Fruit fly (Drosophila melanogaster) whole organism, embryonic: ENCODE data around the gene CG7653.

Experiments used
- BEAF-32 ChIP-seq: fragments of 200-800 bp; sonication (Bioruptor generic); optimal IDR thresholded peaks from 3 replicates; lab custom pipeline; 2017; ENCODE audit warnings: missing biosample characterization, missing genetic modification characterization, mild to moderate bottlenecking, moderate library complexity, missing genetic modification reagents
- CG1832 ChIP-seq: fragments of 200-800 bp; sonication (Bioruptor generic); optimal IDR thresholded peaks from 2 replicates; lab custom pipeline; 2017; ENCODE audit warnings: missing biosample characterization, mild to moderate bottlenecking, missing genetic modification characterization, inconsistent platforms
- CG18764 ChIP-seq: fragments of 200-800 bp; sonication (Bioruptor generic); optimal IDR thresholded peaks from 3 replicates; lab custom pipeline; 2016; ENCODE audit warnings: missing biosample characterization, missing genetic modification characterization
- CG8478 ChIP-seq: fragments of >200 bp; optimal IDR thresholded peaks from 2 replicates; lab custom pipeline; 2018
- H2.0 ChIP-seq: fragments of 200-800 bp; sonication (Bioruptor generic); IDR thresholded peaks from 2 replicates; pipeline ENCODE4 v1.3.6; 2022; ENCODE audit warnings: missing biosample characterization, missing genetic modification characterization
- croc ChIP-seq: fragments of 200-800 bp; sonication (Bioruptor generic); conservative IDR thresholded peaks from 3 replicates; pipeline ENCODE4 v1.3.6; 2022; ENCODE audit warnings: missing biosample characterization, missing genetic modification characterization
- jigr1 ChIP-seq: fragments of 200-800 bp; sonication (Bioruptor generic); IDR thresholded peaks from 3 replicates; pipeline ENCODE4 v1.3.6; 2022; ENCODE audit warnings: missing biosample characterization, missing genetic modification characterization
- nerfin-2 ChIP-seq: fragments of 200-800 bp; sonication (Bioruptor generic); IDR thresholded peaks from 2 replicates; pipeline ENCODE4 v1.3.6; 2022; ENCODE audit warnings: missing biosample characterization, missing genetic modification characterization; ENCODE audit not compliant: partially characterized antibody

DNA sequence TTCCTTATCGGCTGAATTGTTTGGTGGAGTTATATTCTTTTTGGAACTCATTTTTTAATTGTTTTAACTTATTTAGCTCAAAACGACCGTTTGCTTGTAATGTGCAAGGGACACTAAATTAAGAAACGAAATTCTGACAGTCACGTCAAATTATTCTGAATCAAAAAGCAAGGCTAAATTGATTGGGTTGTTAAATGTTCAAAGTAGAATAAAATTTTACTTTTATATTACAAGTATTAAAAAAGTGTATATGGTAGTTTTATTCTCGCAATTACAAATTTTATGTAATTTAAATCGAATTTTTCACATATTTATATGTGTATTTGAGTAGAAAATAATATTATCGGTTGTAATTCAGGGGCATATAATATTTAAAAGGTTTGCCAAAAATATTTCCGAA, 44.4 kb downstream of the CG7653 start, which contains the start of gene CG18518:
- TF ChIP-seq CG8478 (lab: Kevin White, UChicago) (no peak), CG1832 (no peak), CG18764 (GFP tag; lab: Kevin White, UChicago) (no peak), nerfin-2 (GFP tag; lab: Robert Waterston, UW) (no peak), croc (GFP tag; lab: Robert Waterston, UW) (no peak), jigr1 (GFP tag; lab: Robert Waterston, UW) (no peak), BEAF-32 (GFP tag; lab: Kevin White, UChicago) (no peak), H2.0 (GFP tag; lab: Robert Waterston, UW) (no peak)
